Fruit fly (Drosophila melanogaster) whole organism: ENCODE results near the gene BG642163.

Experiments
- pan ChIP-seq: fragments of >200 bp; optimal IDR thresholded peaks from 2 replicates; lab custom pipeline; 2017
- psq ChIP-seq: fragments of >200 bp; optimal IDR thresholded peaks from 2 replicates; lab custom pipeline; 2017
- usp ChIP-seq: fragments of >200 bp; optimal IDR thresholded peaks from 2 replicates; lab custom pipeline; 2017; ENCODE audit warnings: missing biosample characterization, missing genetic modification characterization, mixed read lengths

dm6 chr2L:4646751-4647150, 5.7 kb downstream of the BG642163 start, which contains the start of gene CG43798:
- no peak for TF ChIP-seq psq (lab: Kevin White, UChicago)
- TF ChIP-seq usp (GFP tag; lab: Kevin White, UChicago) = no peak
- TF ChIP-seq pan (lab: Kevin White, UChicago) = no peak
